Fruit fly (Drosophila melanogaster) whole organism, prepupa: ENCODE results near the gene CG8543.

ENCODE experiments used
- Blimp-1 ChIP-seq: fragments of 200-800 bp; sonication (Bioruptor generic); optimal IDR thresholded peaks from 3 replicates; lab custom pipeline; 2017; ENCODE audit warnings: missing biosample characterization, missing genetic modification characterization, mild to moderate bottlenecking, moderate library complexity, missing genetic modification reagents
- CG10669 ChIP-seq: fragments of 200-800 bp; sonication (Bioruptor generic); optimal IDR thresholded peaks from 3 replicates; lab custom pipeline; 2018; ENCODE audit warnings: missing biosample characterization, mild to moderate bottlenecking, missing genetic modification characterization, moderate library complexity
- CG11294 ChIP-seq: fragments of 200-800 bp; sonication (Bioruptor generic); IDR thresholded peaks from 2 replicates; pipeline ENCODE4 v1.3.6; 2022; ENCODE audit warnings: missing biosample characterization, missing genetic modification characterization
- CG11902 ChIP-seq: fragments of 200-800 bp; sonication (Bioruptor generic); optimal IDR thresholded peaks from 3 replicates; lab custom pipeline; 2016; ENCODE audit warnings: missing biosample characterization, missing genetic modification characterization
- CG15336 ChIP-seq: fragments of 200-800 bp; sonication (Bioruptor generic); IDR thresholded peaks from 2 replicates; pipeline ENCODE4 v1.3.6; 2022; ENCODE audit warnings: missing biosample characterization, missing genetic modification characterization
- CG16779 ChIP-seq: fragments of 200-800 bp; sonication (Bioruptor generic); optimal IDR thresholded peaks from 3 replicates; lab custom pipeline; 2017; ENCODE audit warnings: missing biosample characterization, mild to moderate bottlenecking, missing genetic modification characterization
- CG3032 ChIP-seq: fragments of 200-800 bp; optimal IDR thresholded peaks from 2 replicates; lab custom pipeline; 2019; ENCODE audit warnings: missing biosample characterization, mild to moderate bottlenecking, missing genetic modification characterization, moderate library complexity
- CG32006 ChIP-seq: fragments of 200-800 bp; sonication (Bioruptor generic); optimal IDR thresholded peaks from 3 replicates; lab custom pipeline; 2017; ENCODE audit warnings: missing biosample characterization, mild to moderate bottlenecking, missing genetic modification characterization
- CG34406 ChIP-seq: fragments of 200-800 bp; sonication (Bioruptor generic); optimal IDR thresholded peaks from 3 replicates; lab custom pipeline; 2016; ENCODE audit warnings: missing biosample characterization, missing genetic modification characterization
- CG4318 ChIP-seq: fragments of 200-800 bp; sonication (Bioruptor generic); optimal IDR thresholded peaks from 3 replicates; lab custom pipeline; 2017; ENCODE audit warnings: missing biosample characterization, mild to moderate bottlenecking, missing genetic modification characterization
- CG6276 ChIP-seq: fragments of 200-800 bp; sonication (Bioruptor generic); optimal IDR thresholded peaks from 2 replicates; lab custom pipeline; 2017; ENCODE audit warnings: missing biosample characterization, mild to moderate bottlenecking, missing genetic modification characterization
- CG6808 ChIP-seq: fragments of 200-800 bp; sonication (Bioruptor generic); optimal IDR thresholded peaks from 3 replicates; lab custom pipeline; 2017; ENCODE audit warnings: missing biosample characterization, missing genetic modification characterization, mild to moderate bottlenecking, moderate library complexity, missing genetic modification reagents
- CG6854 ChIP-seq: fragments of 200-800 bp; sonication (Bioruptor generic); optimal IDR thresholded peaks from 2 replicates; lab custom pipeline; 2017; ENCODE audit warnings: missing biosample characterization, mild to moderate bottlenecking, missing genetic modification characterization
- CG7368 ChIP-seq: fragments of 200-800 bp; sonication (Bioruptor generic); optimal IDR thresholded peaks from 3 replicates; lab custom pipeline; 2016; ENCODE audit warnings: missing biosample characterization, missing genetic modification characterization
- CG8632 ChIP-seq: fragments of 200-800 bp; sonication (Bioruptor generic); optimal IDR thresholded peaks from 3 replicates; lab custom pipeline; 2016; ENCODE audit warnings: missing biosample characterization, missing genetic modification characterization
- CG9139 ChIP-seq: fragments of 200-800 bp; sonication (Bioruptor generic); optimal IDR thresholded peaks from 3 replicates; lab custom pipeline; 2017; ENCODE audit warnings: missing biosample characterization, mild to moderate bottlenecking, missing genetic modification characterization
- Eip75B ChIP-seq: fragments of 200-800 bp; sonication (Bioruptor generic); optimal IDR thresholded peaks from 3 replicates; lab custom pipeline; 2016; ENCODE audit warnings: missing biosample characterization, missing genetic modification characterization
- Eip93F ChIP-seq: fragments of 200-800 bp; sonication (Bioruptor generic); optimal IDR thresholded peaks from 2 replicates; lab custom pipeline; 2016; ENCODE audit warnings: missing biosample characterization, mild to moderate bottlenecking, missing genetic modification characterization
- Ets96B ChIP-seq: fragments of 200-800 bp; optimal IDR thresholded peaks from 2 replicates; lab custom pipeline; 2019; ENCODE audit warnings: missing biosample characterization, mild to moderate bottlenecking, missing genetic modification characterization, moderate library complexity
- Gug ChIP-seq: fragments of 200-800 bp; sonication (Bioruptor generic); IDR thresholded peaks from 2 replicates; pipeline ENCODE4 v1.3.6; 2022; ENCODE audit warnings: missing biosample characterization, missing genetic modification characterization
- Hr38 ChIP-seq: sonication (Bioruptor generic); optimal IDR thresholded peaks from 2 replicates; lab custom pipeline; 2016; ENCODE audit warnings: missing biosample characterization, missing genetic modification characterization
- Hr39 ChIP-seq: fragments of 200-800 bp; sonication (Bioruptor generic); optimal IDR thresholded peaks from 2 replicates; lab custom pipeline; 2016; ENCODE audit warnings: missing biosample characterization, missing genetic modification characterization
- Hr4 ChIP-seq: fragments of 200-800 bp; sonication (Bioruptor generic); optimal IDR thresholded peaks from 3 replicates; lab custom pipeline; 2016; ENCODE audit warnings: missing biosample characterization, missing genetic modification characterization
- OdsH ChIP-seq: fragments of 200-800 bp; sonication (Bioruptor generic); optimal IDR thresholded peaks from 3 replicates; lab custom pipeline; 2016; ENCODE audit warnings: missing biosample characterization, missing genetic modification characterization
- Smox ChIP-seq: fragments of 200-800 bp; sonication (Bioruptor generic); optimal IDR thresholded peaks from 3 replicates; lab custom pipeline; 2016; ENCODE audit warnings: missing biosample characterization, missing genetic modification characterization
- Sox102F ChIP-seq: fragments of 200-800 bp; sonication (Bioruptor generic); optimal IDR thresholded peaks from 2 replicates; lab custom pipeline; 2016; ENCODE audit warnings: missing biosample characterization, mild to moderate bottlenecking, missing genetic modification characterization
- Sox15 ChIP-seq: fragments of 200-800 bp; sonication (Bioruptor generic); optimal IDR thresholded peaks from 3 replicates; lab custom pipeline; 2016; ENCODE audit warnings: missing biosample characterization, missing genetic modification characterization
- cyc ChIP-seq: fragments of 200-800 bp; sonication (Bioruptor generic); optimal IDR thresholded peaks from 3 replicates; lab custom pipeline; 2016; ENCODE audit warnings: missing biosample characterization, missing genetic modification characterization
- dac ChIP-seq: fragments of 200-800 bp; sonication (Bioruptor generic); optimal IDR thresholded peaks from 2 replicates; lab custom pipeline; 2017; ENCODE audit warnings: missing biosample characterization, mild to moderate bottlenecking, missing genetic modification characterization
- dsx ChIP-seq: fragments of 200-800 bp; optimal IDR thresholded peaks from 3 replicates; lab custom pipeline; 2019; ENCODE audit warnings: missing biosample characterization, mild to moderate bottlenecking, missing genetic modification characterization, moderate library complexity; ENCODE audit not compliant: poor library complexity, severe bottlenecking
- eg ChIP-seq: fragments of 200-800 bp; sonication (Bioruptor generic); IDR thresholded peaks from 3 replicates; pipeline ENCODE4 v1.3.6; 2022; ENCODE audit warnings: missing biosample characterization, missing genetic modification characterization
- fd59A ChIP-seq: fragments of 200-800 bp; sonication (Bioruptor generic); optimal IDR thresholded peaks from 2 replicates; lab custom pipeline; 2017; ENCODE audit warnings: missing biosample characterization, mild to moderate bottlenecking, missing genetic modification characterization, missing genetic modification reagents
- fd85E ChIP-seq: fragments of 200-800 bp; sonication (Bioruptor generic); optimal IDR thresholded peaks from 3 replicates; lab custom pipeline; 2016; ENCODE audit warnings: missing biosample characterization, missing genetic modification characterization
- fkh ChIP-seq: fragments of 200-800 bp; sonication (Bioruptor generic); optimal IDR thresholded peaks from 3 replicates; lab custom pipeline; 2017; ENCODE audit warnings: missing biosample characterization, mild to moderate bottlenecking, missing genetic modification characterization, moderate library complexity
- net ChIP-seq: fragments of 200-800 bp; sonication (Bioruptor generic); optimal IDR thresholded peaks from 3 replicates; lab custom pipeline; 2016; ENCODE audit warnings: missing biosample characterization, missing genetic modification characterization
- pdm3 ChIP-seq: fragments of 200-800 bp; sonication (Bioruptor generic); optimal IDR thresholded peaks from 3 replicates; lab custom pipeline; 2016; ENCODE audit warnings: missing biosample characterization, missing genetic modification characterization
- salr ChIP-seq, 2 experiments: fragments of 200-800 bp; sonication (Bioruptor generic); optimal IDR thresholded peaks; 3 replicates each; lab custom pipeline; 2016 to 2018; ENCODE audit warnings: missing biosample characterization in 2 of 2, missing genetic modification characterization in 2 of 2, mild to moderate bottlenecking in 1 of 2
- spab ChIP-seq: fragments of 200-800 bp; sonication (Bioruptor generic); optimal IDR thresholded peaks from 2 replicates; lab custom pipeline; 2017; ENCODE audit warnings: missing biosample characterization, mild to moderate bottlenecking, missing genetic modification characterization, missing genetic modification reagents
- topi ChIP-seq: fragments of 200-800 bp; sonication (Bioruptor generic); optimal IDR thresholded peaks from 3 replicates; lab custom pipeline; 2016; ENCODE audit warnings: missing biosample characterization, missing genetic modification characterization
- vri ChIP-seq: fragments of 200-800 bp; sonication (Bioruptor generic); optimal IDR thresholded peaks from 3 replicates; lab custom pipeline; 2016; ENCODE audit warnings: missing biosample characterization, mild to moderate bottlenecking, missing genetic modification characterization

Gene CG8543

DNA sequence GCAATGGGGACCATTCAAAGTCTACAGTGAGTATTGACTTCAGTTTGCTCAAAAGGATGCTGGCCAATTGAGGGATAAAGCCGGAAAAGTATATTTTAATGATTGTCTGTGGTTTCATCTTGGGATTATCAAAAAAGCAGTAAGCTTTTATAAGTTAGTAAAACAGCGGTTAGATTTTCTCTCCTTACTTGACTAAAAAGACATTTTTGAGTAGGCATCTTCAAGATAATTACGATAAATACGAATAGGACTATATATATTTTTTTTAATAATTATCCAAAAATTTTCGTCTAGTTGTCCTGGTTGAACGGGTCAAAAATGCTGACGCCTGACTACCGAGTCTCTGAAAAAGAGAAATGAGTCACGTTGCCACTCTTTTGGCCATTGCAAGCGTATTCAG is 19.5 kb downstream of the CG8543 start, which contains the start of gene CG33278:
Gene CG33278 (plus strand): TSS at position 301 of the 400 bp plus-strand sequence.
- TF ChIP-seq CG7368 (GFP tag; lab: Kevin White, UChicago) = no peak
- no peak for TF ChIP-seq CG3032 (tag; lab: Kevin White, UChicago)
- TF ChIP-seq CG11902 (GFP tag; lab: Kevin White, UChicago) = no peak
- TF ChIP-seq Ets96B (tag; lab: Kevin White, UChicago) = no peak
- TF ChIP-seq CG9139 = no peak
- TF ChIP-seq topi (GFP tag; lab: Kevin White, UChicago) = no peak
- no peak for TF ChIP-seq Smox
- TF ChIP-seq CG6854 (GFP tag; lab: Kevin White, UChicago) = no peak
- TF ChIP-seq dsx (GFP tag; lab: Kevin White, UChicago) = no peak
- TF ChIP-seq fkh (GFP tag; lab: Kevin White, UChicago) = no peak
- no peak for TF ChIP-seq salr (GFP tag; optimal IDR thresholded peaks at IDR 0.05; lab: Kevin White, UChicago)
- no peak for TF ChIP-seq CG8632
- TF ChIP-seq CG4318 = no peak
- no peak for TF ChIP-seq Sox102F (GFP tag; lab: Kevin White, UChicago)
- no peak for TF ChIP-seq CG6808 (GFP tag; lab: Kevin White, UChicago)
- TF ChIP-seq fd85E (GFP tag; lab: Kevin White, UChicago) = no peak
- TF ChIP-seq CG15336 (GFP tag; lab: Robert Waterston, UW) = no peak

- no peak for TF ChIP-seq CG10669
- TF ChIP-seq CG8632 = no peak
- TF ChIP-seq CG32006 (GFP tag; lab: Kevin White, UChicago) = no peak
- no peak for TF ChIP-seq CG11294 (GFP tag; lab: Robert Waterston, UW)
- no peak for TF ChIP-seq Gug (GFP tag; lab: Robert Waterston, UW)
- no peak for TF ChIP-seq salr (GFP tag; optimal IDR thresholded peaks at IDR 0.05; lab: Kevin White, UChicago)
- no peak for TF ChIP-seq fd59A
Measured at dm6 chr3L:7449097-7449496, 21.0 kb downstream of the CG8543 start.

- TF ChIP-seq pdm3 (GFP tag; lab: Kevin White, UChicago) = no peak
- TF ChIP-seq spab (GFP tag; lab: Kevin White, UChicago) = no peak
- TF ChIP-seq eg (GFP tag; lab: Robert Waterston, UW) = no peak
- TF ChIP-seq CG6854 (GFP tag; lab: Kevin White, UChicago) = no peak
- TF ChIP-seq CG8632 = no peak
- no peak for TF ChIP-seq net (GFP tag; lab: Kevin White, UChicago)
- no peak for TF ChIP-seq cyc
- no peak for TF ChIP-seq Sox15
- TF ChIP-seq fd59A = no peak
- no peak for TF ChIP-seq Hr4 (GFP tag; lab: Kevin White, UChicago)
- TF ChIP-seq CG6808 (GFP tag; lab: Kevin White, UChicago) = no peak
- no peak for TF ChIP-seq CG4318
- no peak for TF ChIP-seq Blimp-1 (GFP tag; lab: Kevin White, UChicago)
- TF ChIP-seq topi (GFP tag; lab: Kevin White, UChicago) = no peak
- no peak for TF ChIP-seq Eip93F (GFP tag; lab: Kevin White, UChicago)
- TF ChIP-seq Hr39 (GFP tag; lab: Kevin White, UChicago) = no peak
- TF ChIP-seq Eip75B (GFP tag; lab: Kevin White, UChicago) = no peak
- TF ChIP-seq, all 60 proteins: peak for 0
Measured at dm6 chr3L:7440633-7441032, 29.5 kb downstream of the CG8543 start, which contains the start of gene sphinx2. sphinx2 (minus strand) TSS chr3L:7440733.

dm6 chr3L:7439305-7439704 is 30.8 kb downstream of the CG8543 start, which contains the start of gene sphinx1:
sphinx1 (minus strand) TSS chr3L:7439405.
- TF ChIP-seq CG16779 (tag; lab: Kevin White, UChicago) (no peak), vri (no peak), Hr38 (no peak), cyc (no peak), OdsH (GFP tag; lab: Kevin White, UChicago) (no peak), CG34406 (no peak), dac (no peak), CG6276 (GFP tag; lab: Kevin White, UChicago) (no peak), salr (GFP tag; optimal IDR thresholded peaks at IDR 0.05; lab: Kevin White, UChicago) (no peak)
